Fruit fly (Drosophila melanogaster) whole organism, embryonic: ENCODE results near the gene CG17321.
A peak's percentile ranks its signal among the peaks of the same experiment; 100 is the strongest.

Experiments used
- Asciz ChIP-seq: fragments of 200-800 bp; sonication (Bioruptor generic); optimal IDR thresholded peaks from 2 replicates; lab custom pipeline; 2017; ENCODE audit warnings: missing biosample characterization, mild to moderate bottlenecking, missing genetic modification characterization, missing genetic modification reagents
- CG10147 ChIP-seq: fragments of 200-800 bp; sonication (Bioruptor generic); optimal IDR thresholded peaks from 2 replicates; lab custom pipeline; 2019; ENCODE audit warnings: missing biosample characterization, mild to moderate bottlenecking, missing genetic modification characterization, moderate library complexity
- CG10431 ChIP-seq: fragments of 200-800 bp; sonication (Bioruptor generic); optimal IDR thresholded peaks from 3 replicates; lab custom pipeline; 2018; ENCODE audit warnings: missing biosample characterization, mild to moderate bottlenecking, missing genetic modification characterization
- CG12299 ChIP-seq: fragments of 200-800 bp; sonication (Bioruptor generic); optimal IDR thresholded peaks from 2 replicates; lab custom pipeline; 2018; ENCODE audit warnings: missing biosample characterization, mild to moderate bottlenecking, missing genetic modification characterization
- CG12744 ChIP-seq: fragments of 200-800 bp; sonication (Bioruptor generic); optimal IDR thresholded peaks from 2 replicates; lab custom pipeline; 2016; ENCODE audit warnings: missing biosample characterization, missing genetic modification characterization
- CG12942 ChIP-seq: fragments of 200-800 bp; sonication (Bioruptor generic); optimal IDR thresholded peaks from 3 replicates; lab custom pipeline; 2016; ENCODE audit warnings: missing biosample characterization, missing genetic modification characterization
- CG13424 ChIP-seq: fragments of 200-800 bp; sonication (Bioruptor generic); optimal IDR thresholded peaks from 2 replicates; lab custom pipeline; 2019; ENCODE audit warnings: missing biosample characterization, mild to moderate bottlenecking, missing genetic modification characterization, moderate library complexity
- CG17361 ChIP-seq: fragments of 200-800 bp; sonication (Bioruptor generic); IDR thresholded peaks from 3 replicates; pipeline ENCODE4 v1.3.6; 2022; ENCODE audit warnings: missing biosample characterization, missing genetic modification characterization
- CG18011 ChIP-seq: fragments of 200-800 bp; sonication (Bioruptor generic); optimal IDR thresholded peaks from 2 replicates; lab custom pipeline; 2017; ENCODE audit warnings: missing biosample characterization, missing genetic modification characterization, mild to moderate bottlenecking, moderate library complexity, missing genotype
- CG30431 ChIP-seq: fragments of 200-800 bp; sonication (Bioruptor generic); optimal IDR thresholded peaks from 2 replicates; lab custom pipeline; 2017; ENCODE audit warnings: missing biosample characterization, missing genetic modification characterization
- CG3838 ChIP-seq: fragments of 200-800 bp; sonication (Bioruptor generic); optimal IDR thresholded peaks from 3 replicates; lab custom pipeline; 2016; ENCODE audit warnings: missing biosample characterization, missing genetic modification characterization
- CG6813 ChIP-seq: fragments of 200-800 bp; sonication (Bioruptor generic); optimal IDR thresholded peaks from 2 replicates; lab custom pipeline; 2017; ENCODE audit warnings: missing biosample characterization, missing genetic modification characterization, mild to moderate bottlenecking, moderate library complexity, missing genetic modification reagents
- CG7745 ChIP-seq: fragments of 200-800 bp; sonication (Bioruptor generic); optimal IDR thresholded peaks from 2 replicates; lab custom pipeline; 2018; ENCODE audit warnings: missing biosample characterization, mild to moderate bottlenecking, missing genetic modification characterization, moderate library complexity
- CG7786 ChIP-seq: fragments of 200-800 bp; sonication (Bioruptor generic); optimal IDR thresholded peaks from 2 replicates; lab custom pipeline; 2016; ENCODE audit warnings: missing biosample characterization, missing genetic modification characterization
- CG8281 ChIP-seq: fragments of 200-800 bp; sonication (Bioruptor generic); optimal IDR thresholded peaks from 2 replicates; lab custom pipeline; 2018; ENCODE audit warnings: missing biosample characterization, mild to moderate bottlenecking, missing genetic modification characterization, moderate library complexity
- D19B ChIP-seq: fragments of 200-800 bp; sonication (Bioruptor generic); optimal IDR thresholded peaks from 2 replicates; lab custom pipeline; 2017; ENCODE audit warnings: missing biosample characterization, mild to moderate bottlenecking, missing genetic modification characterization
- Dip2 ChIP-seq: fragments of 200-800 bp; sonication (Bioruptor generic); IDR thresholded peaks from 2 replicates; pipeline ENCODE4 v1.3.6; 2022; ENCODE audit warnings: missing biosample characterization, missing genetic modification characterization
- Hr3 ChIP-seq: fragments of 200-800 bp; sonication (Bioruptor generic); optimal IDR thresholded peaks from 3 replicates; lab custom pipeline; 2016; ENCODE audit warnings: missing biosample characterization, missing genetic modification characterization
- Hr39 ChIP-seq: fragments of >200 bp; optimal IDR thresholded peaks from 2 replicates; lab custom pipeline; 2017
- Nf-YC ChIP-seq: fragments of 200-800 bp; optimal IDR thresholded peaks from 3 replicates; lab custom pipeline; 2019; ENCODE audit warnings: missing biosample characterization, mild to moderate bottlenecking, missing genetic modification characterization, moderate library complexity
- Spps ChIP-seq: fragments of 200-800 bp; sonication (Bioruptor generic); optimal IDR thresholded peaks from 2 replicates; lab custom pipeline; 2018; ENCODE audit warnings: missing biosample characterization, mild to moderate bottlenecking, missing genetic modification characterization
- Xrp1 ChIP-seq: fragments of 200-800 bp; sonication (Bioruptor generic); IDR thresholded peaks from 2 replicates; pipeline ENCODE4 v1.3.6; 2022; ENCODE audit warnings: missing biosample characterization, missing genetic modification characterization
- abd-A ChIP-seq: fragments of 200-800 bp; sonication (Bioruptor generic); optimal IDR thresholded peaks from 3 replicates; lab custom pipeline; 2019; ENCODE audit warnings: missing biosample characterization, mild to moderate bottlenecking, missing genetic modification characterization, moderate library complexity
- ash1 ChIP-seq: fragments of 200-800 bp; sonication (Bioruptor generic); optimal IDR thresholded peaks from 2 replicates; lab custom pipeline; 2018; ENCODE audit warnings: missing biosample characterization, mild to moderate bottlenecking, missing genetic modification characterization
- bab2 ChIP-seq: fragments of 200-800 bp; sonication (Bioruptor generic); optimal IDR thresholded peaks from 2 replicates; lab custom pipeline; 2016; ENCODE audit warnings: missing biosample characterization, missing genetic modification characterization
- caup ChIP-seq: fragments of 200-800 bp; sonication (Bioruptor generic); optimal IDR thresholded peaks from 3 replicates; lab custom pipeline; 2017; ENCODE audit warnings: missing biosample characterization, mild to moderate bottlenecking, missing genetic modification characterization, moderate library complexity; ENCODE audit not compliant: severe bottlenecking
- corto ChIP-seq: fragments of 200-800 bp; sonication (Bioruptor generic); optimal IDR thresholded peaks from 2 replicates; lab custom pipeline; 2016; ENCODE audit warnings: missing biosample characterization, mild to moderate bottlenecking, missing genetic modification characterization, moderate library complexity
- eve ChIP-seq, 2 experiments: fragments of >200 bp; optimal IDR thresholded peaks; 2 replicates each; lab custom pipeline; 2017; ENCODE audit warnings: missing biosample characterization in 2 of 2, missing genetic modification characterization in 2 of 2
- ewg ChIP-seq: fragments of 200-800 bp; sonication (Bioruptor generic); optimal IDR thresholded peaks from 3 replicates; lab custom pipeline; 2017; ENCODE audit warnings: mild to moderate bottlenecking, missing biosample characterization, missing genetic modification reagents, missing genetic modification characterization
- exex ChIP-seq: fragments of 200-800 bp; sonication (Bioruptor generic); optimal IDR thresholded peaks from 4 replicates; lab custom pipeline; 2018; ENCODE audit warnings: missing biosample characterization, mild to moderate bottlenecking, missing genetic modification characterization, moderate library complexity
- gem ChIP-seq: fragments of 200-800 bp; sonication (Bioruptor generic); optimal IDR thresholded peaks from 2 replicates; lab custom pipeline; 2019; ENCODE audit warnings: missing biosample characterization, mild to moderate bottlenecking, missing genetic modification characterization, moderate library complexity
- hkb ChIP-seq, 2 experiments: fragments of 200-800 bp in 1 of 2; fragments of >200 bp in 1 of 2; sonication (Bioruptor generic) in 1 of 2; IDR thresholded peaks in 1 of 2; optimal IDR thresholded peaks in 1 of 2; 2 replicates each; pipeline versions ENCODE4 v1.3.6 to Lab custom; 2017 to 2022; ENCODE audit warnings: missing biosample characterization in 1 of 2, missing genetic modification characterization in 1 of 2
- lbe ChIP-seq: fragments of 200-800 bp; sonication (Bioruptor generic); optimal IDR thresholded peaks from 2 replicates; lab custom pipeline; 2016; ENCODE audit warnings: missing biosample characterization, mild to moderate bottlenecking, missing genetic modification characterization
- mam ChIP-seq: fragments of 200-800 bp; sonication (Bioruptor generic); optimal IDR thresholded peaks from 3 replicates; lab custom pipeline; 2016; ENCODE audit warnings: missing biosample characterization, missing genetic modification characterization
- nmo ChIP-seq: fragments of 200-800 bp; sonication (Bioruptor generic); optimal IDR thresholded peaks from 2 replicates; lab custom pipeline; 2018; ENCODE audit warnings: missing biosample characterization, mild to moderate bottlenecking, missing genetic modification characterization, moderate library complexity
- nom ChIP-seq: fragments of 200-800 bp; sonication (Bioruptor generic); optimal IDR thresholded peaks from 2 replicates; lab custom pipeline; 2017; ENCODE audit warnings: missing biosample characterization, missing genetic modification characterization, mild to moderate bottlenecking, moderate library complexity, missing genetic modification reagents
- oc ChIP-seq: fragments of 200-800 bp; sonication (Bioruptor generic); optimal IDR thresholded peaks from 2 replicates; lab custom pipeline; 2018; ENCODE audit warnings: missing biosample characterization, mild to moderate bottlenecking, missing genetic modification characterization, moderate library complexity
- pan ChIP-seq, 4 experiments: fragments of >200 bp in 3 of 4; fragments of 200-800 bp in 1 of 4; sonication (Bioruptor generic) in 1 of 4; optimal IDR thresholded peaks in 3 of 4; IDR thresholded peaks in 1 of 4; 2 replicates each; pipeline versions ENCODE4 v1.3.6 to Lab custom; 2017 to 2022; ENCODE audit warnings: missing biosample characterization in 2 of 4, missing genetic modification characterization in 2 of 4, mixed read lengths in 1 of 4
- pita ChIP-seq: fragments of 200-800 bp; sonication (Bioruptor generic); optimal IDR thresholded peaks from 2 replicates; lab custom pipeline; 2017; ENCODE audit warnings: missing biosample characterization, mild to moderate bottlenecking, missing genetic modification characterization
- pros ChIP-seq: fragments of 200-800 bp; sonication (Bioruptor generic); optimal IDR thresholded peaks from 3 replicates; lab custom pipeline; 2019; ENCODE audit warnings: missing biosample characterization, mild to moderate bottlenecking, missing genetic modification characterization, moderate library complexity
- slbo ChIP-seq: fragments of 200-800 bp; sonication (Bioruptor generic); IDR thresholded peaks from 2 replicates; pipeline ENCODE4 v1.3.6; 2022; ENCODE audit warnings: missing biosample characterization, missing genetic modification characterization
- so ChIP-seq: fragments of 200-800 bp; sonication (Bioruptor generic); IDR thresholded peaks from 3 replicates; pipeline ENCODE4 v1.3.6; 2022; ENCODE audit warnings: missing biosample characterization, missing genetic modification characterization
- tna ChIP-seq: fragments of 200-800 bp; sonication (Bioruptor generic); IDR thresholded peaks from 2 replicates; pipeline ENCODE4 v1.3.6; 2022; ENCODE audit warnings: missing biosample characterization, missing genetic modification characterization; ENCODE audit not compliant: partially characterized antibody
- toy ChIP-seq: fragments of 200-800 bp; sonication (Bioruptor generic); IDR thresholded peaks from 2 replicates; pipeline ENCODE4 v1.3.6; 2022; ENCODE audit warnings: missing biosample characterization, missing genetic modification characterization
- ttk ChIP-seq: fragments of 200-800 bp; sonication (Bioruptor generic); IDR thresholded peaks from 2 replicates; pipeline ENCODE4 v2.1.2; 2022; ENCODE audit warnings: missing biosample characterization, missing genetic modification characterization
- twi ChIP-seq: fragments of 200-800 bp; optimal IDR thresholded peaks from 2 replicates; lab custom pipeline; 2019; ENCODE audit warnings: missing biosample characterization, mild to moderate bottlenecking, missing genetic modification characterization, moderate library complexity
- vvl ChIP-seq: fragments of 200-800 bp; sonication (Bioruptor generic); IDR thresholded peaks from 2 replicates; pipeline ENCODE4 v1.3.6; 2022; ENCODE audit warnings: missing biosample characterization, missing genetic modification characterization
- wor ChIP-seq: fragments of 200-800 bp; sonication (Bioruptor generic); IDR thresholded peaks from 2 replicates; pipeline ENCODE4 v1.3.6; 2022; ENCODE audit warnings: missing biosample characterization, missing genetic modification characterization
- zfh2 ChIP-seq: fragments of 200-800 bp; sonication (Bioruptor generic); optimal IDR thresholded peaks from 2 replicates; lab custom pipeline; 2016; ENCODE audit warnings: missing biosample characterization, missing genetic modification characterization

The CG17321 gene

dm6 chr2L:18890087-18890486, 45.1 kb downstream of the CG17321 start (continued):
- TF ChIP-seq Xrp1 (GFP tag; lab: Robert Waterston, UW), result peak; percentile 91
- TF ChIP-seq mam (GFP tag; lab: Kevin White, UChicago), result peak; percentile 55
- no peak for TF ChIP-seq CG3838 (GFP tag; lab: Kevin White, UChicago)
- no peak for TF ChIP-seq CG18011 (GFP tag; lab: Kevin White, UChicago)
- TF ChIP-seq CG10147, result no peak
- TF ChIP-seq CG6813 (GFP tag; lab: Kevin White, UChicago), result peak; percentile 79
- no peak for TF ChIP-seq pan (optimal IDR thresholded peaks at IDR 0.05; lab: Kevin White, UChicago)
- TF ChIP-seq pan (GFP tag; optimal IDR thresholded peaks at IDR 0.05 in 1 of 2, IDR thresholded peaks at IDR 0.05 in 1 of 2), result peak in 1 of 2 experiments; percentile 70
- TF ChIP-seq CG12744 (GFP tag; lab: Kevin White, UChicago), result peak; percentile 59
- peak; percentile 61 for TF ChIP-seq Hr3 (GFP tag; lab: Kevin White, UChicago)
- TF ChIP-seq Spps (tag; lab: Kevin White, UChicago), result peak; percentile 83
- TF ChIP-seq twi (tag; lab: Kevin White, UChicago), result peak; percentile 67
- TF ChIP-seq ash1 (GFP tag; lab: Kevin White, UChicago), result no peak
- peak; percentile 31 for TF ChIP-seq CG10431 (GFP tag; lab: Kevin White, UChicago)
- TF ChIP-seq lbe (GFP tag; lab: Kevin White, UChicago), result peak; percentile 33
- TF ChIP-seq ttk (GFP tag; lab: Robert Waterston, UW), result peak; percentile 56; the same call in 1 of the 2 replicates
- TF ChIP-seq CG12299 (tag; lab: Kevin White, UChicago), result peak; percentile 2
- peak; percentile 60 for TF ChIP-seq oc (tag; lab: Kevin White, UChicago)
- TF ChIP-seq so, result peak; percentile 72; the same call in 2 of the 3 replicates
- TF ChIP-seq CG12942 (GFP tag; lab: Kevin White, UChicago), result peak; percentile 29
- TF ChIP-seq nmo, result peak; percentile 86
- peak; percentile 45 for TF ChIP-seq CG7745 (tag; lab: Kevin White, UChicago)
- TF ChIP-seq bab2, result peak; percentile 75
- TF ChIP-seq pita (GFP tag; lab: Kevin White, UChicago), result no peak
- TF ChIP-seq CG8281 (tag; lab: Kevin White, UChicago), result peak; percentile 22
- no peak for TF ChIP-seq Hr39 (lab: Kevin White, UChicago)
- no peak for TF ChIP-seq pros (GFP tag; lab: Kevin White, UChicago)
- TF ChIP-seq caup (GFP tag; lab: Kevin White, UChicago), result peak; percentile 44
- TF ChIP-seq vvl (GFP tag; lab: Robert Waterston, UW), result peak; percentile 88
- TF ChIP-seq zfh2, result no peak
- peak; percentile 79 for TF ChIP-seq CG13424
- no peak for TF ChIP-seq hkb (optimal IDR thresholded peaks at IDR 0.05; lab: Kevin White, UChicago)
- TF ChIP-seq hkb (GFP tag; IDR thresholded peaks at IDR 0.05; lab: Robert Waterston, UW), result peak; percentile 76
- TF ChIP-seq corto (GFP tag; lab: Kevin White, UChicago), result no peak
- TF ChIP-seq CG30431 (GFP tag; lab: Kevin White, UChicago), result peak; percentile 82
- peak; percentile 88 for TF ChIP-seq gem (tag; lab: Kevin White, UChicago)
- no peak for TF ChIP-seq Nf-YC
- TF ChIP-seq ewg, result peak; percentile 56
- no peak for TF ChIP-seq D19B
- TF ChIP-seq exex (tag; lab: Kevin White, UChicago), result no peak
- TF ChIP-seq CG17361, result peak; percentile 76
- TF ChIP-seq wor (GFP tag; lab: Robert Waterston, UW), result 0 out of 2 replicates have a peak, but pooled peaks have one; percentile 36
- TF ChIP-seq Asciz (GFP tag; lab: Kevin White, UChicago), result peak; percentile 57
- TF ChIP-seq nom (GFP tag; lab: Kevin White, UChicago), result peak; percentile 25
- no peak for TF ChIP-seq abd-A (tag; lab: Kevin White, UChicago)
- TF ChIP-seq eve (GFP tag; optimal IDR thresholded peaks at IDR 0.05; lab: Kevin White, UChicago), result peak in 1 of 2 experiments; percentile 59
- TF ChIP-seq Dip2 (GFP tag; lab: Robert Waterston, UW), result no peak
- TF ChIP-seq tna (GFP tag; lab: Robert Waterston, UW), result no peak
- TF ChIP-seq slbo, result peak; percentile 57
- TF ChIP-seq toy (GFP tag; lab: Robert Waterston, UW), result no peak
- TF ChIP-seq CG7786 (GFP tag; lab: Kevin White, UChicago), result peak; percentile 62
